Fruit fly (Drosophila melanogaster) whole organism, prepupa: ENCODE data around the gene CG17855.

Experiments
- CG8319 ChIP-seq: fragments of 200-800 bp; sonication (Bioruptor generic); optimal IDR thresholded peaks from 3 replicates; lab custom pipeline; 2016; ENCODE audit warnings: missing biosample characterization, missing genetic modification characterization
- Ets96B ChIP-seq: fragments of 200-800 bp; optimal IDR thresholded peaks from 2 replicates; lab custom pipeline; 2019; ENCODE audit warnings: missing biosample characterization, mild to moderate bottlenecking, missing genetic modification characterization, moderate library complexity
- Hr39 ChIP-seq: fragments of 200-800 bp; sonication (Bioruptor generic); optimal IDR thresholded peaks from 2 replicates; lab custom pipeline; 2016; ENCODE audit warnings: missing biosample characterization, missing genetic modification characterization
- Smox ChIP-seq: fragments of 200-800 bp; sonication (Bioruptor generic); optimal IDR thresholded peaks from 3 replicates; lab custom pipeline; 2016; ENCODE audit warnings: missing biosample characterization, missing genetic modification characterization
- Sox102F ChIP-seq: fragments of 200-800 bp; sonication (Bioruptor generic); optimal IDR thresholded peaks from 2 replicates; lab custom pipeline; 2016; ENCODE audit warnings: missing biosample characterization, mild to moderate bottlenecking, missing genetic modification characterization
- cyc ChIP-seq: fragments of 200-800 bp; sonication (Bioruptor generic); optimal IDR thresholded peaks from 3 replicates; lab custom pipeline; 2016; ENCODE audit warnings: missing biosample characterization, missing genetic modification characterization

DNA sequence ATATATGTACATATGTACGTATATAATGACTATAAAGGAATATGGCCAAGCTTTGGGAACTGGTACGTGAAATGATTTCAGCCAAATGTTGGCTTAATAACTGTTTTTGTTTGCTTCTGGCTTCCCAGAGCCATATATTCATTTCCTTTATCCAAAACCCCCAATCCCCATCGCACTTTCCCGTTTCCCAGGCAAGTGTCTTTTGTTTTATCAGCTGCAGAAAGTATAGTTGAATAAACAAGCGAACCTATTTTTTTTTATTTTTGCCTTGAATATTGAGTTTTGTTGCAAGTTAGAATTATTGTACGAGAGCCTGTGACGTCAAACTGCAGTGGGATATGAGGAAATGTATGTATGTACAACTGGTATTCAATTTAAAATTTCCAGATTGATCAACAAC is 13.8 kb upstream of the CG17855 start:
- TF ChIP-seq CG8319 (GFP tag; lab: Kevin White, UChicago) = no peak
- no peak for TF ChIP-seq Ets96B (tag; lab: Kevin White, UChicago)
- TF ChIP-seq Smox (GFP tag; lab: Kevin White, UChicago) = no peak
- TF ChIP-seq Sox102F = no peak
- TF ChIP-seq cyc = no peak
- TF ChIP-seq Hr39 (GFP tag; lab: Kevin White, UChicago) = no peak
